Fruit fly (Drosophila melanogaster) whole organism, embryonic: ENCODE results near the gene CG34291.

Experiments used
- B-H2 ChIP-seq: fragments of 200-800 bp; sonication (Bioruptor generic); optimal IDR thresholded peaks from 2 replicates; lab custom pipeline; 2018; ENCODE audit warnings: missing biosample characterization, mild to moderate bottlenecking, missing genetic modification characterization
- CG10321 ChIP-seq: fragments of 200-800 bp; sonication (Bioruptor generic); IDR thresholded peaks from 2 replicates; pipeline ENCODE4 v1.3.6; 2022; ENCODE audit warnings: missing biosample characterization, missing genetic modification characterization
- CG10431 ChIP-seq: fragments of 200-800 bp; sonication (Bioruptor generic); optimal IDR thresholded peaks from 3 replicates; lab custom pipeline; 2018; ENCODE audit warnings: missing biosample characterization, mild to moderate bottlenecking, missing genetic modification characterization
- CG11695 ChIP-seq: fragments of 200-800 bp; sonication (Bioruptor generic); IDR thresholded peaks from 3 replicates; pipeline ENCODE4 v1.3.6; 2022; ENCODE audit warnings: missing biosample characterization, missing genetic modification characterization
- CG12236 ChIP-seq: fragments of 200-800 bp; sonication (Bioruptor generic); optimal IDR thresholded peaks from 2 replicates; lab custom pipeline; 2016; ENCODE audit warnings: missing biosample characterization, missing genetic modification characterization
- CG12769 ChIP-seq: fragments of 200-800 bp; sonication (Bioruptor generic); optimal IDR thresholded peaks from 2 replicates; lab custom pipeline; 2019; ENCODE audit warnings: missing biosample characterization, mild to moderate bottlenecking, missing genetic modification characterization, moderate library complexity
- CG13624 ChIP-seq: fragments of 200-800 bp; sonication (Bioruptor generic); optimal IDR thresholded peaks from 2 replicates; lab custom pipeline; 2016; ENCODE audit warnings: missing biosample characterization, missing genetic modification characterization
- CG14667 ChIP-seq: fragments of 200-800 bp; sonication (Bioruptor generic); IDR thresholded peaks from 2 replicates; pipeline ENCODE4 v1.3.6; 2022; ENCODE audit warnings: missing biosample characterization, missing genetic modification characterization
- CG14965 ChIP-seq: fragments of 200-800 bp; sonication (Bioruptor generic); optimal IDR thresholded peaks from 2 replicates; lab custom pipeline; 2016; ENCODE audit warnings: missing biosample characterization, missing genetic modification characterization, borderline replicate concordance
- CG15514 ChIP-seq: fragments of 200-800 bp; sonication (Bioruptor generic); optimal IDR thresholded peaks from 3 replicates; lab custom pipeline; 2017; ENCODE audit warnings: missing biosample characterization, missing genetic modification characterization, mild to moderate bottlenecking, moderate library complexity, missing genetic modification reagents
- CG17829 ChIP-seq: fragments of 200-800 bp; optimal IDR thresholded peaks from 2 replicates; lab custom pipeline; 2019; ENCODE audit warnings: missing biosample characterization, mild to moderate bottlenecking, missing genetic modification characterization, moderate library complexity
- CG2199 ChIP-seq: fragments of 200-800 bp; sonication (Bioruptor generic); IDR thresholded peaks from 3 replicates; pipeline ENCODE4 v1.3.6; 2022; ENCODE audit warnings: missing biosample characterization, missing genetic modification characterization
- CG2889 ChIP-seq: fragments of 200-800 bp; sonication (Bioruptor generic); IDR thresholded peaks from 3 replicates; pipeline ENCODE4 v1.3.6; 2022; ENCODE audit warnings: missing biosample characterization, missing genetic modification characterization
- CG30403 ChIP-seq: fragments of 200-800 bp; sonication (Bioruptor generic); optimal IDR thresholded peaks from 3 replicates; lab custom pipeline; 2016; ENCODE audit warnings: missing biosample characterization, missing genetic modification characterization
- CG3163 ChIP-seq: fragments of 200-800 bp; sonication (Bioruptor generic); optimal IDR thresholded peaks from 3 replicates; lab custom pipeline; 2016; ENCODE audit warnings: missing biosample characterization, missing genetic modification characterization
- CG32772 ChIP-seq: fragments of 200-800 bp; sonication (Bioruptor generic); IDR thresholded peaks from 2 replicates; pipeline ENCODE4 v1.3.6; 2022; ENCODE audit warnings: missing biosample characterization, missing genetic modification characterization
- CG34422 ChIP-seq: fragments of 200-800 bp; sonication (Bioruptor generic); IDR thresholded peaks from 3 replicates; pipeline ENCODE4 v1.3.6; 2022; ENCODE audit warnings: missing biosample characterization, missing genetic modification characterization
- CG4282 ChIP-seq: fragments of 200-800 bp; sonication (Bioruptor generic); optimal IDR thresholded peaks from 2 replicates; lab custom pipeline; 2016; ENCODE audit warnings: missing biosample characterization, missing genetic modification characterization
- CG4328 ChIP-seq: fragments of 200-800 bp; sonication (Bioruptor generic); optimal IDR thresholded peaks from 3 replicates; lab custom pipeline; 2017; ENCODE audit warnings: missing biosample characterization, missing genetic modification reagents, missing genetic modification characterization
- CG4854 ChIP-seq: fragments of 200-800 bp; sonication (Bioruptor generic); optimal IDR thresholded peaks from 2 replicates; lab custom pipeline; 2016; ENCODE audit warnings: missing biosample characterization, missing genetic modification characterization, inconsistent platforms
- CG5180 ChIP-seq: fragments of 200-800 bp; sonication (Bioruptor generic); optimal IDR thresholded peaks from 3 replicates; lab custom pipeline; 2017; ENCODE audit warnings: missing biosample characterization, missing genetic modification characterization, mild to moderate bottlenecking, moderate library complexity, missing genetic modification reagents
- CG6175 ChIP-seq: fragments of 200-800 bp; sonication (Bioruptor generic); IDR thresholded peaks from 3 replicates; pipeline ENCODE4 v1.3.6; 2022; ENCODE audit warnings: missing biosample characterization, missing genetic modification characterization
- CG6272 ChIP-seq: fragments of 200-800 bp; sonication (Bioruptor generic); IDR thresholded peaks from 2 replicates; pipeline ENCODE4 v1.3.6; 2022; ENCODE audit warnings: missing biosample characterization, missing genetic modification characterization
- CG6689 ChIP-seq: fragments of 200-800 bp; sonication (Bioruptor generic); IDR thresholded peaks from 2 replicates; pipeline ENCODE4 v1.3.6; 2022; ENCODE audit warnings: missing biosample characterization, missing genetic modification characterization
- CG6854 ChIP-seq: fragments of 200-800 bp; sonication (Bioruptor generic); optimal IDR thresholded peaks from 3 replicates; lab custom pipeline; 2017; ENCODE audit warnings: missing biosample characterization, mild to moderate bottlenecking, missing genetic modification characterization
- CG7271 ChIP-seq: fragments of 200-800 bp; sonication (Bioruptor generic); optimal IDR thresholded peaks from 2 replicates; lab custom pipeline; 2018; ENCODE audit warnings: missing biosample characterization, mild to moderate bottlenecking, missing genetic modification characterization, moderate library complexity
- CG9215 ChIP-seq: fragments of 200-800 bp; sonication (Bioruptor generic); IDR thresholded peaks from 2 replicates; pipeline ENCODE4 v1.3.6; 2022; ENCODE audit warnings: missing biosample characterization, missing genetic modification characterization
- D19A ChIP-seq: fragments of 200-800 bp; optimal IDR thresholded peaks from 3 replicates; lab custom pipeline; 2019; ENCODE audit warnings: missing biosample characterization, mild to moderate bottlenecking, missing genetic modification characterization, moderate library complexity
- Dp ChIP-seq: fragments of 200-800 bp; sonication (Bioruptor generic); optimal IDR thresholded peaks from 2 replicates; lab custom pipeline; 2018; ENCODE audit warnings: missing biosample characterization, mild to moderate bottlenecking, missing genetic modification characterization, moderate library complexity
- E2f2 ChIP-seq: fragments of 200-800 bp; sonication (Bioruptor generic); IDR thresholded peaks from 2 replicates; pipeline ENCODE4 v1.3.6; 2022; ENCODE audit warnings: missing biosample characterization, missing genetic modification characterization
- Eip74EF ChIP-seq, 2 experiments: fragments of 200-800 bp in 1 of 2; fragments of >200 bp in 1 of 2; sonication (Bioruptor generic) in 1 of 2; optimal IDR thresholded peaks; 2 replicates each; lab custom pipeline; 2017 to 2019; ENCODE audit warnings: missing biosample characterization in 2 of 2, missing genetic modification characterization in 2 of 2, mild to moderate bottlenecking in 1 of 2, moderate library complexity in 1 of 2
- HLH4C ChIP-seq: fragments of 200-800 bp; sonication (Bioruptor generic); IDR thresholded peaks from 3 replicates; pipeline ENCODE4 v1.3.6; 2022; ENCODE audit warnings: missing biosample characterization, missing genetic modification characterization; ENCODE audit not compliant: partially characterized antibody
- Lpt ChIP-seq: fragments of >200 bp; optimal IDR thresholded peaks from 2 replicates; lab custom pipeline; 2018; ENCODE audit warnings: missing biosample characterization, missing genetic modification characterization
- NC2α ChIP-seq: fragments of 200-800 bp; sonication (Bioruptor generic); optimal IDR thresholded peaks from 2 replicates; lab custom pipeline; 2016; ENCODE audit warnings: missing biosample characterization, missing genetic modification characterization
- NFAT ChIP-seq: fragments of 200-800 bp; sonication (Bioruptor generic); IDR thresholded peaks from 2 replicates; pipeline ENCODE4 v1.3.6; 2022; ENCODE audit warnings: missing biosample characterization, missing genetic modification characterization
- Sox100B ChIP-seq: fragments of 200-800 bp; sonication (Bioruptor generic); optimal IDR thresholded peaks from 3 replicates; lab custom pipeline; 2018; ENCODE audit warnings: missing biosample characterization, mild to moderate bottlenecking, missing genetic modification characterization
- br ChIP-seq: fragments of >200 bp; optimal IDR thresholded peaks from 2 replicates; lab custom pipeline; 2017
- ci ChIP-seq: fragments of 200-800 bp; sonication (Bioruptor generic); IDR thresholded peaks from 3 replicates; pipeline ENCODE4 v1.3.6; 2022; ENCODE audit warnings: missing biosample characterization, missing genetic modification characterization
- fd64A ChIP-seq: fragments of 200-800 bp; sonication (Bioruptor generic); optimal IDR thresholded peaks from 3 replicates; lab custom pipeline; 2018; ENCODE audit warnings: missing biosample characterization, mild to moderate bottlenecking, missing genetic modification characterization
- ind ChIP-seq: fragments of 200-800 bp; sonication (Bioruptor generic); optimal IDR thresholded peaks from 3 replicates; lab custom pipeline; 2016; ENCODE audit warnings: missing biosample characterization, missing genetic modification characterization
- luna ChIP-seq: fragments of 200-800 bp; sonication (Bioruptor generic); optimal IDR thresholded peaks from 2 replicates; lab custom pipeline; 2016; ENCODE audit warnings: missing biosample characterization, missing genetic modification characterization
- pzg ChIP-seq: fragments of 200-800 bp; sonication (Bioruptor generic); optimal IDR thresholded peaks from 3 replicates; lab custom pipeline; 2018; ENCODE audit warnings: missing biosample characterization, mild to moderate bottlenecking, missing genetic modification characterization, moderate library complexity
- ro ChIP-seq: fragments of 200-800 bp; sonication (Bioruptor generic); IDR thresholded peaks from 2 replicates; pipeline ENCODE4 v1.3.6; 2022; ENCODE audit warnings: missing biosample characterization, missing genetic modification characterization
- schlank ChIP-seq: fragments of 200-800 bp; sonication (Bioruptor generic); optimal IDR thresholded peaks from 2 replicates; lab custom pipeline; 2018; ENCODE audit warnings: missing biosample characterization, mild to moderate bottlenecking, missing genetic modification characterization
- scrt ChIP-seq: fragments of 200-800 bp; sonication (Bioruptor generic); optimal IDR thresholded peaks from 2 replicates; lab custom pipeline; 2018; ENCODE audit warnings: missing biosample characterization, mild to moderate bottlenecking, missing genetic modification characterization, moderate library complexity
- sens ChIP-seq: fragments of 200-800 bp; sonication (Bioruptor generic); peaks from one replicate; lab custom pipeline; 2016; ENCODE audit warnings: missing biosample characterization, missing genetic modification characterization
- sqz ChIP-seq: fragments of 200-800 bp; sonication (Bioruptor generic); optimal IDR thresholded peaks from 3 replicates; lab custom pipeline; 2018; ENCODE audit warnings: missing biosample characterization, mild to moderate bottlenecking, missing genetic modification characterization
- sug ChIP-seq: fragments of 200-800 bp; optimal IDR thresholded peaks from 2 replicates; lab custom pipeline; 2019; ENCODE audit warnings: missing biosample characterization, mild to moderate bottlenecking, missing genetic modification characterization, moderate library complexity
- vvl ChIP-seq: fragments of 200-800 bp; sonication (Bioruptor generic); IDR thresholded peaks from 2 replicates; pipeline ENCODE4 v1.3.6; 2022; ENCODE audit warnings: missing biosample characterization, missing genetic modification characterization
- wor ChIP-seq: fragments of 200-800 bp; sonication (Bioruptor generic); IDR thresholded peaks from 2 replicates; pipeline ENCODE4 v1.3.6; 2022; ENCODE audit warnings: missing biosample characterization, missing genetic modification characterization
- zfh1 ChIP-seq: fragments of 200-800 bp; sonication (Bioruptor generic); IDR thresholded peaks from 3 replicates; pipeline ENCODE4 v1.3.6; 2022; ENCODE audit warnings: missing biosample characterization, missing genetic modification characterization

Gene CG34291

dm6 chr3R:26443875-26444511, 18.4 kb upstream of the CG34291 start (continued):
- TF ChIP-seq CG12769 (no peak), CG6175 (GFP tag; lab: Robert Waterston, UW) (no peak), CG32772 (GFP tag; lab: Robert Waterston, UW) (peak; percentile 32; the same call in 1 of the 2 replicates), CG6854 (no peak), CG10321 (GFP tag; lab: Robert Waterston, UW) (no peak), CG4282 (GFP tag; lab: Kevin White, UChicago) (no peak), CG6272 (GFP tag; lab: Robert Waterston, UW) (no peak), Sox100B (no peak), zfh1 (GFP tag; lab: Robert Waterston, UW) (peak; percentile 59; the same call in 2 of the 3 replicates), E2f2 (GFP tag; lab: Robert Waterston, UW) (no peak; the same call in 1 of the 2 replicates), D19A (tag; lab: Kevin White, UChicago) (no peak), HLH4C (GFP tag; lab: Robert Waterston, UW) (no peak), Lpt (GFP tag; lab: Kevin White, UChicago) (no peak), sqz (GFP tag; lab: Kevin White, UChicago) (no peak), br (lab: Kevin White, UChicago) (no peak), CG12236 (GFP tag; lab: Kevin White, UChicago) (no peak), vvl (GFP tag; lab: Robert Waterston, UW) (peak; percentile 37; the same call in 1 of the 2 replicates), luna (no peak), NFAT (GFP tag; lab: Robert Waterston, UW) (no peak), B-H2 (GFP tag; lab: Kevin White, UChicago) (no peak), CG30403 (GFP tag; lab: Kevin White, UChicago) (peak; percentile 75), fd64A (GFP tag; lab: Kevin White, UChicago) (no peak), CG2889 (GFP tag; lab: Robert Waterston, UW) (no peak), CG2199 (GFP tag; lab: Robert Waterston, UW) (no peak), CG13624 (GFP tag; lab: Kevin White, UChicago) (no peak), CG5180 (GFP tag; lab: Kevin White, UChicago) (peak; percentile 32), scrt (GFP tag; lab: Kevin White, UChicago) (no peak), ind (peak; percentile 35), wor (GFP tag; lab: Robert Waterston, UW) (no peak), CG14667 (GFP tag; lab: Robert Waterston, UW) (peak; percentile 28; the same call in 1 of the 2 replicates), CG10431 (GFP tag; lab: Kevin White, UChicago) (no peak), CG3163 (GFP tag; lab: Kevin White, UChicago) (no peak), CG14965 (GFP tag; lab: Kevin White, UChicago) (no peak), CG7271 (tag; lab: Kevin White, UChicago) (no peak), sens (peak; percentile 86), CG17829 (tag; lab: Kevin White, UChicago) (peak; percentile 69), Eip74EF (GFP tag; optimal IDR thresholded peaks at IDR 0.05; lab: Kevin White, UChicago) (peak in 1 of 2 experiments; percentile 76), ci (0 out of 3 replicates have a peak, but pooled peaks have one; percentile 20), CG4328 (GFP tag; lab: Kevin White, UChicago) (peak; percentile 33), schlank (no peak), CG4854 (GFP tag; lab: Kevin White, UChicago) (no peak), sug (tag; lab: Kevin White, UChicago) (no peak), CG34422 (peak; percentile 46; the same call in 1 of the 3 replicates), CG15514 (GFP tag; lab: Kevin White, UChicago) (no peak), CG9215 (GFP tag; lab: Robert Waterston, UW) (0 out of 2 replicates have a peak, but pooled peaks have one; percentile 16), NC2α (GFP tag; lab: Kevin White, UChicago) (no peak), pzg (no peak), Dp (GFP tag; lab: Kevin White, UChicago) (no peak), CG11695 (GFP tag; lab: Robert Waterston, UW) (peak; percentile 50; the same call in 2 of the 3 replicates), ro (GFP tag; lab: Robert Waterston, UW) (0 out of 2 replicates have a peak, but pooled peaks have one; percentile 14), CG6689 (GFP tag; lab: Robert Waterston, UW) (peak; percentile 65)
